Worm (Caenorhabditis elegans): Measurements from ENCODE around the gene C28A5.6.

ce11 chrIII:4434294-4434781 is 5.0 kb upstream of the C28A5.6 start, which contains the start of gene C28A5.1:
- TF ChIP-seq hlh-15 (tag; optimal IDR thresholded peaks at IDR 0.05): no peak
- TF ChIP-seq ahr-1 (tag; optimal IDR thresholded peaks at IDR 0.05): no peak
- no peak for TF ChIP-seq pqm-1 (tag; optimal IDR thresholded peaks at IDR 0.05)
- TF ChIP-seq elt-4 (tag; optimal IDR thresholded peaks at IDR 0.05): no peak
- no peak for TF ChIP-seq hlh-30 (tag; optimal IDR thresholded peaks at IDR 0.05; ENCODE audit: insufficient read depth)
- TF ChIP-seq fkh-6 (tag; optimal IDR thresholded peaks at IDR 0.05): no peak
- TF ChIP-seq tbx-7 (tag; optimal IDR thresholded peaks at IDR 0.05): no peak
- no peak for TF ChIP-seq ama-1 (optimal IDR thresholded peaks at IDR 0.05)
- no peak for TF ChIP-seq dve-1 (tag; optimal IDR thresholded peaks at IDR 0.05)
- TF ChIP-seq nfya-1 (tag; optimal IDR thresholded peaks at IDR 0.05): no peak
- no peak for TF ChIP-seq ceh-14 (tag; optimal IDR thresholded peaks at IDR 0.05)
- TF ChIP-seq nhr-11 (tag; optimal IDR thresholded peaks at IDR 0.05): no peak
